Worm (Caenorhabditis elegans): ENCODE measurements around the gene nspg-6.

The nspg-6 gene

DNA sequence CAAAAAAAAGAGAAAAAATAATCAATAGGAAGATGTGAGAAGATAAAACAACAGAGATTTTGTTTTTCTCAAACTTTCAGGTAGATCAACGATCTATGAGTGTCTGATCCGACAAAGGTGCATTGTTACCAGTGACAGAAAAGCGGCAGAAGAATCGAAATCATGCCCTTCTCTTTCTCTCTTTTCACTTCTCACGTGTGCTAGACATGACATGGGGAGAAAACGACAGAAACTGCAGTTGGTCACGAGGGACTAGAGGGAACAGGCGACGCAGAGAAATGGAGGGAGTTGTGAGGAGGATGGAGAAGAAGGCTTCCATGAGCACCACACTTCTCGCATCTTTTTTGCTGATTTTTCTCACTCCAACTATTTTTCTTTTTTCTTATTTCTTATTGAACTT is 20.4 kb upstream of the nspg-6 start, which contains the start of gene F56C9.10 (continued):
- TF ChIP-seq ceh-90 (tag; optimal IDR thresholded peaks at IDR 0.05) (no peak), hlh-4 (tag; optimal IDR thresholded peaks at IDR 0.05) (no peak), tlp-1 (tag; optimal IDR thresholded peaks at IDR 0.05) (no peak), pax-3 (tag; optimal IDR thresholded peaks at IDR 0.05) (no peak), alr-1 (tag; optimal IDR thresholded peaks at IDR 0.05; ENCODE audit: borderline replicate concordance) (no peak), isw-1 (GFP tag; IDR thresholded peaks at IDR 0.05) (peak; percentile 58), nhr-77 (tag; optimal IDR thresholded peaks at IDR 0.05) (peak; percentile 40)

DNA sequence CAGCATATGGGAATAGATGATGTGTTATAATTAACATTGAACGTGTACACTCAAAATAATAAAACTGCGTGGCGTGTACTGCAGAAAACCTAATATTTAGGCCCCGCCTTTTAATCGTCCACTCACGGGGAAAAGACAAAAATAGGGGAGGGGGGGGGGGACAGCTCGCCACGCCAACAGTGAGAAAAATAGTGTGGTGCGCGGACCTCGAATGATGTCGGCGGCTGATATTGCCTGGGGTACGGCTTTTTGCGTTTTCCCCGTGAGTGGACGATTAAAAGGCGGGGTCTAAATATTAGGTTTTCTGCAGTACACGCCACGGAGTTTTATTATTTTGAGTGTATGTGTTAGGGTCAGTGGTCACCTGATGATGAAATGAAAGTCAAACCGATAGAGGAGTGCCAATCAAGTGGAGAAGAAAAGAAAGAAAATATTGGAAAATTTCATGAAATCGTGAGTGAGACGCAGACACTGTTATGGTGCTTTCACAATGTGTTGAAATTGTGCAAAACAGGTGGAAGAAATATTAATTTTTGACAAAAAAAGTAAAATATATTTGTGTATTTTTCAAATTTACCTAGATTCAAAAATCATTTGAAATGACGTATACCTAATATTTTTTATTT is 19.2 kb upstream of the nspg-6 start:
- TF ChIP-seq lin-14 (GFP tag; optimal IDR thresholded peaks at IDR 0.05) (peak; percentile 32), skn-1 (tag; optimal IDR thresholded peaks at IDR 0.05) (peak; percentile 40), blmp-1 (tag; optimal IDR thresholded peaks at IDR 0.05) (peak; percentile 50), snpc-4 (tag; optimal IDR thresholded peaks at IDR 0.05) (peak; percentile 69), nhr-71 (tag; optimal IDR thresholded peaks at IDR 0.05) (peak; percentile 17), snu-23 (GFP tag; optimal IDR thresholded peaks at IDR 0.05) (peak; percentile 14), nhr-85 (tag) (peak; percentile 1), rnt-1 (tag; optimal IDR thresholded peaks at IDR 0.05) (peak; percentile 29), mep-1 (tag; optimal IDR thresholded peaks at IDR 0.05) (peak; percentile 8)

DNA sequence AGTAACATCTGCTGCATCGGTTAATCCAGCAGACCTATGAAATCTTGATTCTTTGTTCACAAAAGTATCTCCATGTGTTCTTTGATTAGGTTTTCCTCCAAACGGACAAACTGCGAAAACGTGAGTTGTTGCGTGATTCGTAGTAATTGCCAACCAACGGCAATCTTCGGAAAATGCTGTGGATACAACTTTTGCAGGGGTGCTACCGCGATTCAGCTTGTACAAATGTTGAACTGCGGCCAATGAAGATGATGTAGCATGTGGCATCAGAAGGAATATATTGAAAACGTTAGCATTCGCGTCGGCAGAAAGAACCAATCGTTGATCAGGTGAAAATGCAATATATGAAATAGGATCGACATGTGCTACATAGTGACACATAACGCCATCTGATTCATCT is 16.9 kb upstream of the nspg-6 start:
- peak; percentile 56 for TF ChIP-seq nhr-85 (tag)
- TF ChIP-seq pax-3 (tag; optimal IDR thresholded peaks at IDR 0.05), result no peak

DNA sequence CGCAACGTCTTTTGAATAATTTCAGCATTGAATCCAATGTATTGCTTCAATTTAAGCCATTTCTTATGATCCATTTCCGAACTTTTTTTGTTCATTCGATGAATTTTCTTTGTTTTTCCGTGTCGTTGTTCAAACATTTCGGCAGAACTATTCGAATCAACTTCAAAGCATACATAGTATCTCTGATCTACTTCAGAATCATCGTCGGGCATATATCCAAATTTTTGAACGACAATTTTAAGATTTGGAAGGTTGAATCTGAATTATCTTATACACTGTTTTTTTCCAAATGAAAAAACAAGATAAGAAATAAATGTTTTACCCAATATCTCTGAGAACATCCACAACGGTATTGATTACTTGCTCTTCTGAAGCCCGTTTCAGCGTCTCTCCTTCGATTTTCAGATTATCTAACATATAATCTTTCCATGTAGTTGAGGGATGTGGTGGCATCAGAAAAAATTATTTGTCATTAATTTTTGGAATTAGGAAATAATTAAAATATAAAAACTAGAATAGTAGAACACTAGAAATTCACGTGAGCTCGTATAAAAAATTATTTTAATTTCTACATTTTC is 14.5 kb upstream of the nspg-6 start, which contains the start of gene lab-2:
Gene lab-2, minus strand, starts transcription at position 453 of the 578 bp plus-strand sequence.
- TF ChIP-seq fkh-10 (GFP tag; optimal IDR thresholded peaks at IDR 0.05), result no peak
- TF ChIP-seq aly-2 (tag; optimal IDR thresholded peaks at IDR 0.05), result peak; percentile 22
- no peak for TF ChIP-seq C04F5.9 (tag; optimal IDR thresholded peaks at IDR 0.05)
- no peak for TF ChIP-seq nhr-28 (tag; optimal IDR thresholded peaks at IDR 0.05)
- no peak for TF ChIP-seq nhr-19 (GFP tag; conservative IDR thresholded peaks at IDR 0.05)
- TF ChIP-seq sptf-1 (tag; optimal IDR thresholded peaks at IDR 0.05), result no peak
- no peak for TF ChIP-seq grh-1 (GFP tag; IDR thresholded peaks at IDR 0.05)
- no peak for TF ChIP-seq rnt-1 (tag; optimal IDR thresholded peaks at IDR 0.05)
- no peak for TF ChIP-seq Y116A8C.19 (tag; optimal IDR thresholded peaks at IDR 0.05; ENCODE audit: borderline replicate concordance)
- peak; percentile 49 for TF ChIP-seq ztf-4 (tag; optimal IDR thresholded peaks at IDR 0.05)
- no peak for TF ChIP-seq lir-3 (tag; optimal IDR thresholded peaks at IDR 0.05; ENCODE audit: poor library complexity)
- TF ChIP-seq lsy-2 (tag; optimal IDR thresholded peaks at IDR 0.05), result no peak
- TF ChIP-seq C34B4.2 (tag; optimal IDR thresholded peaks at IDR 0.05), result no peak
- TF ChIP-seq fkh-4 (tag; optimal IDR thresholded peaks at IDR 0.05; ENCODE audit: borderline replicate concordance), result no peak
- TF ChIP-seq unc-86 (tag; optimal IDR thresholded peaks at IDR 0.05), result no peak
- TF ChIP-seq ceh-63 (GFP tag; optimal IDR thresholded peaks at IDR 0.05), result no peak
- TF ChIP-seq dpl-1 (GFP tag; optimal IDR thresholded peaks at IDR 0.05), result no peak
- no peak for TF ChIP-seq alr-1 (tag; optimal IDR thresholded peaks at IDR 0.05; ENCODE audit: borderline replicate concordance)
- no peak for TF ChIP-seq xbp-1 (tag; optimal IDR thresholded peaks at IDR 0.05)
- no peak for TF ChIP-seq jun-1 (tag; optimal IDR thresholded peaks at IDR 0.05)
- TF ChIP-seq egl-27 (tag; optimal IDR thresholded peaks at IDR 0.05), result no peak
- peak; percentile 22 for TF ChIP-seq nhr-90 (tag; optimal IDR thresholded peaks at IDR 0.05; ENCODE audit: poor library complexity)
- no peak for TF ChIP-seq nhr-84 (tag; optimal IDR thresholded peaks at IDR 0.05)
- TF ChIP-seq elt-2 (tag; optimal IDR thresholded peaks at IDR 0.05), result peak; percentile 11
- no peak for TF ChIP-seq efl-1 (optimal IDR thresholded peaks at IDR 0.05)
- TF ChIP-seq efl-1 (GFP tag; optimal IDR thresholded peaks at IDR 0.05 in 1 of 2), result peak in 1 of 2 experiments; percentile 78
- TF ChIP-seq skn-1 (tag; optimal IDR thresholded peaks at IDR 0.05), result no peak
- peak; percentile 7 for TF ChIP-seq C16A3.4 (tag; optimal IDR thresholded peaks at IDR 0.05)
- TF ChIP-seq F16B12.6 (tag; optimal IDR thresholded peaks at IDR 0.05), result no peak
- TF ChIP-seq snpc-4 (tag; optimal IDR thresholded peaks at IDR 0.05), result no peak
- no peak for TF ChIP-seq nhr-71 (tag; optimal IDR thresholded peaks at IDR 0.05)
- TF ChIP-seq unc-62 (GFP tag; optimal IDR thresholded peaks at IDR 0.05), result no peak
- TF ChIP-seq tlp-1 (tag; optimal IDR thresholded peaks at IDR 0.05), result no peak
- TF ChIP-seq irx-1 (tag; optimal IDR thresholded peaks at IDR 0.05), result no peak
- TF ChIP-seq ama-1 (optimal IDR thresholded peaks at IDR 0.05), result peak; percentile 79
- no peak for TF ChIP-seq sox-4 (tag; optimal IDR thresholded peaks at IDR 0.05)
